Worm (Caenorhabditis elegans) whole organism, young adult: Measurements from ENCODE around the gene R05G6.10.

ENCODE experiments used
- B0019.2 ChIP-seq: fragments of 200-800 bp; sonication (Bioruptor generic); conservative IDR thresholded peaks from 2 replicates; pipeline ENCODE4 v1.3.6; 2022; ENCODE audit warnings: missing genetic modification reagents, missing genetic modification characterization, missing compliant biosample characterization
- B0336.3 ChIP-seq: fragments of 200-800 bp; sonication (Bioruptor generic); IDR thresholded peaks from 2 replicates; pipeline ENCODE4 v1.3.6; 2022; ENCODE audit warnings: missing genetic modification characterization, missing compliant biosample characterization
- C06A6.2 ChIP-seq: fragments of 200-800 bp; sonication (Bioruptor generic); conservative IDR thresholded peaks from 2 replicates; pipeline ENCODE4 v1.3.6; 2022; ENCODE audit warnings: missing genetic modification characterization, missing compliant biosample characterization
- D2030.7 ChIP-seq: fragments of 200-800 bp; sonication (Bioruptor generic); IDR thresholded peaks from 2 replicates; pipeline ENCODE4 v1.3.6; 2022; ENCODE audit warnings: missing genetic modification reagents, missing genetic modification characterization, missing compliant biosample characterization
- F37B4.10 ChIP-seq: fragments of 200-800 bp; sonication (Bioruptor generic); IDR thresholded peaks from 2 replicates; pipeline ENCODE4 v1.3.6; 2022; ENCODE audit warnings: missing genetic modification characterization, missing compliant biosample characterization
- F49E8.2 ChIP-seq: sonication (generic microtip); optimal IDR thresholded peaks from 3 replicates; lab custom pipeline; 2017; ENCODE audit warnings: missing genetic modification characterization, mild to moderate bottlenecking, missing compliant biosample characterization, antibody characterized with exemption, moderate library complexity; ENCODE audit not compliant: insufficient read depth
- F55B11.4 ChIP-seq: sonication (generic microtip); optimal IDR thresholded peaks from 2 replicates; lab custom pipeline; 2016; ENCODE audit warnings: missing compliant biosample characterization, missing genetic modification characterization, borderline replicate concordance; ENCODE audit not compliant: insufficient read depth
- K11D2.4 ChIP-seq: fragments of 200-800 bp; sonication (Bioruptor generic); IDR thresholded peaks from 2 replicates; pipeline ENCODE4 v1.3.6; 2022; ENCODE audit warnings: missing genetic modification reagents, missing genetic modification characterization, missing compliant biosample characterization
- Y95B8A.8 ChIP-seq: fragments of 200-800 bp; sonication (Bioruptor generic); IDR thresholded peaks from 2 replicates; pipeline ENCODE4 v1.3.6; 2022; ENCODE audit warnings: missing genetic modification reagents, missing genetic modification characterization, missing compliant biosample characterization
- ZK185.1 ChIP-seq: sonication (generic microtip); optimal IDR thresholded peaks from 2 replicates; lab custom pipeline; 2016; ENCODE audit warnings: mild to moderate bottlenecking, missing genetic modification characterization, missing compliant biosample characterization; ENCODE audit not compliant: poor library complexity, severe bottlenecking
- ama-1 ChIP-seq, 3 experiments: fragments of 150-350 bp in 1 of 3; sonication (generic microtip) in 2 of 3; optimal IDR thresholded peaks; 2 replicates each; lab custom pipeline; 2014 to 2018; ENCODE audit warnings: missing biosample characterization in 2 of 3, missing genetic modification characterization in 2 of 3, missing genetic modification reagents in 2 of 3
- atf-7 ChIP-seq: sonication (generic microtip); optimal IDR thresholded peaks from 2 replicates; lab custom pipeline; 2017; ENCODE audit warnings: mild to moderate bottlenecking, missing genetic modification characterization, missing compliant biosample characterization
- attf-6 ChIP-seq: fragments of 200-800 bp; sonication (Bioruptor generic); IDR thresholded peaks from 2 replicates; pipeline ENCODE4 v1.3.6; 2022; ENCODE audit warnings: missing genetic modification reagents, missing genetic modification characterization, missing compliant biosample characterization
- bed-2 ChIP-seq: fragments of 200-800 bp; sonication (Bioruptor generic); IDR thresholded peaks from 2 replicates; pipeline ENCODE4 v1.3.6; 2022; ENCODE audit warnings: missing genetic modification reagents, missing genetic modification characterization, missing compliant biosample characterization
- ccch-3 ChIP-seq: fragments of 200-800 bp; sonication (Bioruptor generic); optimal IDR thresholded peaks from 2 replicates; lab custom pipeline; 2018; ENCODE audit warnings: mild to moderate bottlenecking, missing genetic modification characterization, missing compliant biosample characterization
- ceh-40 ChIP-seq: fragments of 200-800 bp; sonication (Bioruptor generic); IDR thresholded peaks from 2 replicates; pipeline ENCODE4 v1.3.6; 2022; ENCODE audit warnings: missing genetic modification characterization, missing compliant biosample characterization
- ceh-58 ChIP-seq: fragments of 200-800 bp; sonication (Bioruptor generic); IDR thresholded peaks from 2 replicates; pipeline ENCODE4 v1.3.6; 2022; ENCODE audit warnings: missing genetic modification characterization, missing compliant biosample characterization
- die-1 ChIP-seq: sonication (generic microtip); optimal IDR thresholded peaks from 2 replicates; lab custom pipeline; 2016; ENCODE audit warnings: missing genotype, mild to moderate bottlenecking, missing genetic modification characterization, missing compliant biosample characterization
- dox-1 ChIP-seq: fragments of 200-800 bp; sonication (Bioruptor generic); IDR thresholded peaks from 2 replicates; pipeline ENCODE4 v1.3.6; 2022; ENCODE audit warnings: missing genetic modification reagents, missing genetic modification characterization, missing compliant biosample characterization
- efl-1 ChIP-seq: fragments of 150-350 bp; optimal IDR thresholded peaks from 2 replicates; lab custom pipeline; 2014; ENCODE audit warnings: missing biosample characterization, missing genetic modification reagents, missing genetic modification characterization
- egrh-3 ChIP-seq: fragments of 200-800 bp; sonication (Bioruptor generic); IDR thresholded peaks from 2 replicates; pipeline ENCODE4 v1.3.6; 2022; ENCODE audit warnings: missing genetic modification reagents, missing genetic modification characterization, missing compliant biosample characterization
- him-1 ChIP-seq: sonication (generic microtip); optimal IDR thresholded peaks from 2 replicates; lab custom pipeline; 2016; ENCODE audit warnings: missing genotype, missing genetic modification reagents, missing genetic modification characterization, missing compliant biosample characterization
- hlh-12 ChIP-seq: sonication (generic microtip); optimal IDR thresholded peaks from 2 replicates; lab custom pipeline; 2016; ENCODE audit warnings: missing genetic modification characterization, missing compliant biosample characterization
- hmg-20 ChIP-seq: fragments of 200-800 bp; sonication (Bioruptor generic); IDR thresholded peaks from 2 replicates; pipeline ENCODE4 v1.3.6; 2022; ENCODE audit warnings: missing genetic modification reagents, missing genetic modification characterization, missing compliant biosample characterization
- hrde-1 ChIP-seq: sonication (generic microtip); optimal IDR thresholded peaks from 2 replicates; lab custom pipeline; 2016; ENCODE audit warnings: missing genetic modification characterization, mild to moderate bottlenecking, missing compliant biosample characterization, moderate library complexity, missing genotype, missing genetic modification reagents, borderline replicate concordance
- hsf-1 ChIP-seq: fragments of 200-800 bp; sonication (Bioruptor generic); IDR thresholded peaks from 2 replicates; pipeline ENCODE4 v1.3.6; 2022; ENCODE audit warnings: missing genetic modification reagents, missing genetic modification characterization, missing compliant biosample characterization
- lag-1 ChIP-seq: fragments of 200-800 bp; sonication (Bioruptor generic); IDR thresholded peaks from 2 replicates; pipeline ENCODE4 v1.3.6; 2022; ENCODE audit warnings: missing genetic modification reagents, missing genetic modification characterization, missing compliant biosample characterization
- lsy-27 ChIP-seq: sonication (generic microtip); optimal IDR thresholded peaks from 2 replicates; lab custom pipeline; 2017; ENCODE audit warnings: missing genetic modification characterization, mild to moderate bottlenecking, missing compliant biosample characterization, antibody characterized with exemption, missing genotype, borderline replicate concordance; ENCODE audit not compliant: insufficient read depth
- madf-10 ChIP-seq: sonication (generic microtip); optimal IDR thresholded peaks from 2 replicates; lab custom pipeline; 2016; ENCODE audit warnings: mild to moderate bottlenecking, missing genetic modification characterization, missing compliant biosample characterization
- madf-8 ChIP-seq: fragments of 200-800 bp; sonication (Bioruptor generic); conservative IDR thresholded peaks from 2 replicates; pipeline ENCODE4 v1.3.6; 2022; ENCODE audit warnings: missing genetic modification reagents, missing genetic modification characterization, missing compliant biosample characterization
- nfyb-1 ChIP-seq: fragments of 200-800 bp; sonication (Bioruptor generic); IDR thresholded peaks from 2 replicates; pipeline ENCODE4 v1.3.6; 2022; ENCODE audit warnings: missing genetic modification reagents, missing genetic modification characterization, missing compliant biosample characterization
- nhr-120 ChIP-seq: fragments of 200-800 bp; sonication (Bioruptor generic); IDR thresholded peaks from 2 replicates; pipeline ENCODE4 v1.3.6; 2022; ENCODE audit warnings: missing genetic modification characterization, missing compliant biosample characterization
- nhr-90 ChIP-seq: sonication (generic microtip); optimal IDR thresholded peaks from 2 replicates; lab custom pipeline; 2016; ENCODE audit warnings: missing genotype, mild to moderate bottlenecking, missing genetic modification characterization, missing compliant biosample characterization
- pbrm-1 ChIP-seq: fragments of 200-800 bp; sonication (Bioruptor generic); IDR thresholded peaks from 2 replicates; pipeline ENCODE4 v1.3.6; 2022; ENCODE audit warnings: missing genetic modification reagents, missing genetic modification characterization, missing compliant biosample characterization
- rcor-1 ChIP-seq: fragments of 200-800 bp; sonication (Bioruptor generic); IDR thresholded peaks from 2 replicates; pipeline ENCODE4 v1.3.6; 2022; ENCODE audit warnings: missing genetic modification reagents, missing genetic modification characterization, missing compliant biosample characterization
- rec-8 ChIP-seq, 2 experiments: sonication (generic microtip); optimal IDR thresholded peaks; 2 replicates each; lab custom pipeline; 2016; ENCODE audit warnings: mild to moderate bottlenecking in 2 of 2, missing genetic modification characterization in 2 of 2, missing genetic modification reagents in 2 of 2, missing genotype in 2 of 2, missing biosample characterization in 1 of 2, missing compliant biosample characterization in 1 of 2, moderate library complexity in 1 of 2
- repo-1 ChIP-seq: sonication (generic microtip); optimal IDR thresholded peaks from 2 replicates; lab custom pipeline; 2017; ENCODE audit warnings: mild to moderate bottlenecking, missing genetic modification characterization, missing compliant biosample characterization
- snpc-4 ChIP-seq, 5 experiments: fragments of 150-350 bp in 1 of 5; sonication (generic microtip) in 4 of 5; optimal IDR thresholded peaks; 2 replicates each; lab custom pipeline; 2014 to 2018; ENCODE audit warnings: missing genetic modification characterization in 5 of 5, missing biosample characterization in 3 of 5, antibody characterized with exemption in 2 of 5, mild to moderate bottlenecking in 2 of 5, missing compliant biosample characterization in 2 of 5, missing genotype in 2 of 5, moderate library complexity in 2 of 5, missing genetic modification reagents in 1 of 5
- tbp1 ChIP-seq: fragments of 200-800 bp; sonication (Bioruptor generic); optimal IDR thresholded peaks from 2 replicates; lab custom pipeline; 2018; ENCODE audit warnings: mild to moderate bottlenecking, missing genetic modification characterization, missing compliant biosample characterization
- tlf-1 ChIP-seq: fragments of 200-800 bp; sonication (Bioruptor generic); optimal IDR thresholded peaks from 2 replicates; lab custom pipeline; 2018; ENCODE audit warnings: mild to moderate bottlenecking, missing genetic modification characterization, missing compliant biosample characterization
- unc-62 ChIP-seq: fragments of 150-350 bp; optimal IDR thresholded peaks from 2 replicates; lab custom pipeline; 2014; ENCODE audit warnings: missing biosample characterization, missing genetic modification reagents, missing genetic modification characterization
- xnd-1 ChIP-seq: sonication (generic microtip); optimal IDR thresholded peaks from 2 replicates; lab custom pipeline; 2016; ENCODE audit warnings: missing genotype, missing genetic modification reagents, missing genetic modification characterization, missing compliant biosample characterization
- zim-3 ChIP-seq: sonication (generic microtip); optimal IDR thresholded peaks from 2 replicates; lab custom pipeline; 2017; ENCODE audit warnings: mild to moderate bottlenecking, missing genetic modification characterization, moderate library complexity, missing compliant biosample characterization
- ztf-26 ChIP-seq: sonication (generic microtip); optimal IDR thresholded peaks from 2 replicates; lab custom pipeline; 2017; ENCODE audit warnings: missing genetic modification characterization, missing compliant biosample characterization
- ztf-28 ChIP-seq: fragments of 200-800 bp; sonication (Bioruptor generic); IDR thresholded peaks from 2 replicates; pipeline ENCODE4 v1.3.6; 2022; ENCODE audit warnings: missing genetic modification reagents, missing genetic modification characterization, missing compliant biosample characterization
- ztf-3 ChIP-seq: fragments of 200-800 bp; sonication (Bioruptor generic); optimal IDR thresholded peaks from 2 replicates; lab custom pipeline; 2018; ENCODE audit warnings: mild to moderate bottlenecking, missing genetic modification characterization, missing compliant biosample characterization

Gene R05G6.10

ce11 chrIV:7573944-7574343, 31.6 kb upstream of the R05G6.10 start (continued):
- TF ChIP-seq K11D2.4 (GFP tag; lab: Robert Waterston, UW) = 0 out of 2 replicates have a peak, but pooled peaks have one; percentile 26
- peak; percentile 62; the same call in 1 of the 2 replicates for TF ChIP-seq Y95B8A.8 (GFP tag; lab: Robert Waterston, UW)
- TF ChIP-seq bed-2 (GFP tag; lab: Robert Waterston, UW) = peak; percentile 49; the same call in 1 of the 2 replicates
- TF ChIP-seq xnd-1 = peak; percentile 8
- no peak for TF ChIP-seq F55B11.4 (tag; lab: Kevin White, UChicago)
- TF ChIP-seq rec-8 (tag; optimal IDR thresholded peaks at IDR 0.05; lab: Kevin White, UChicago) = peak; percentile 93 to 97
- no peak; the same call in none of the 2 replicates for TF ChIP-seq B0336.3 (GFP tag; lab: Robert Waterston, UW)
- TF ChIP-seq snpc-4 (GFP tag; optimal IDR thresholded peaks at IDR 0.05; lab: Kevin White, UChicago) = peak; percentile 88
- peak; percentile 43 to 86 (median 78) for TF ChIP-seq snpc-4 (tag; optimal IDR thresholded peaks at IDR 0.05; lab: Kevin White, UChicago)
- TF ChIP-seq F49E8.2 (tag; lab: Kevin White, UChicago) = peak; percentile 94
- peak; percentile 87; the same call in 1 of the 2 replicates for TF ChIP-seq ceh-40 (GFP tag; lab: Robert Waterston, UW)
- 0 out of 2 replicates have a peak, but pooled peaks have one; percentile 36 for TF ChIP-seq C06A6.2
- TF ChIP-seq pbrm-1 (GFP tag; lab: Robert Waterston, UW) = peak; percentile 88
- peak; percentile 98 for TF ChIP-seq nhr-90 (tag; lab: Kevin White, UChicago)
- peak; percentile 97 for TF ChIP-seq zim-3 (tag; lab: Kevin White, UChicago)
- TF ChIP-seq ceh-58 (GFP tag; lab: Robert Waterston, UW) = peak; percentile 97
- TF ChIP-seq egrh-3 (GFP tag; lab: Robert Waterston, UW) = peak; percentile 50; the same call in 1 of the 2 replicates
- TF ChIP-seq hmg-20 (GFP tag; lab: Robert Waterston, UW) = peak; percentile 85
- TF ChIP-seq tlf-1 = peak; percentile 83
- TF ChIP-seq atf-7 (tag; lab: Kevin White, UChicago) = peak; percentile 84
- TF ChIP-seq ama-1 (optimal IDR thresholded peaks at IDR 0.05; lab: Kevin White, UChicago) = no peak
- peak; percentile 81 to 96 for TF ChIP-seq ama-1 (GFP tag; optimal IDR thresholded peaks at IDR 0.05; lab: Kevin White, UChicago)
- TF ChIP-seq lag-1 (GFP tag; lab: Robert Waterston, UW) = 0 out of 2 replicates have a peak, but pooled peaks have one; percentile 12
- peak; percentile 92 for TF ChIP-seq nfyb-1 (GFP tag; lab: Robert Waterston, UW)
- 0 out of 2 replicates have a peak, but pooled peaks have one; percentile 82 for TF ChIP-seq F37B4.10
- peak; percentile 26; the same call in 1 of the 2 replicates for TF ChIP-seq madf-8 (GFP tag; lab: Robert Waterston, UW)
- peak; percentile 83 for TF ChIP-seq hlh-12 (tag; lab: Kevin White, UChicago)
- peak; percentile 96 for TF ChIP-seq hrde-1 (tag; lab: Kevin White, UChicago)
- no peak for TF ChIP-seq unc-62 (GFP tag; lab: Kevin White, UChicago)
- TF ChIP-seq hsf-1 (GFP tag; lab: Robert Waterston, UW) = peak; percentile 71
- TF ChIP-seq B0019.2 (GFP tag; lab: Robert Waterston, UW) = peak; percentile 69
- peak; percentile 75 for TF ChIP-seq ccch-3 (GFP tag; lab: Kevin White, UChicago)
- peak; percentile 87 for TF ChIP-seq D2030.7
- TF ChIP-seq lsy-27 (tag; lab: Kevin White, UChicago) = peak; percentile 90
- TF ChIP-seq die-1 = peak; percentile 98
- TF ChIP-seq ztf-28 (GFP tag; lab: Robert Waterston, UW) = peak; percentile 86
- peak; percentile 93 for TF ChIP-seq dox-1 (GFP tag; lab: Robert Waterston, UW)
- peak; percentile 56 for TF ChIP-seq efl-1 (GFP tag; lab: Kevin White, UChicago)
- TF ChIP-seq rcor-1 = peak; percentile 86
- TF ChIP-seq attf-6 (GFP tag; lab: Robert Waterston, UW) = peak; percentile 79
- peak; percentile 96 for TF ChIP-seq him-1 (tag; lab: Kevin White, UChicago)
- TF ChIP-seq repo-1 (tag; lab: Kevin White, UChicago) = peak; percentile 86
- TF ChIP-seq nhr-120 (GFP tag; lab: Robert Waterston, UW) = 0 out of 2 replicates have a peak, but pooled peaks have one; percentile 73
- TF ChIP-seq ztf-26 (tag; lab: Kevin White, UChicago) = peak; percentile 71
- TF ChIP-seq madf-10 (tag; lab: Kevin White, UChicago) = peak; percentile 84
- TF ChIP-seq ZK185.1 (tag; lab: Kevin White, UChicago) = peak; percentile 95
- TF ChIP-seq ztf-3 (GFP tag; lab: Kevin White, UChicago) = peak; percentile 70
- peak; percentile 100 for TF ChIP-seq tbp1
